Fruit fly (Drosophila melanogaster) S2 (cell line): ENCODE measurements around the gene CG14655.

Experiments used
- CG8478 ChIP-seq: fragments of >200 bp; optimal IDR thresholded peaks from 2 replicates; lab custom pipeline; 2018
- CTCF ChIP-seq, 2 experiments: fragments of >200 bp; optimal IDR thresholded peaks; 2 replicates each; lab custom pipeline; 2018

DNA sequence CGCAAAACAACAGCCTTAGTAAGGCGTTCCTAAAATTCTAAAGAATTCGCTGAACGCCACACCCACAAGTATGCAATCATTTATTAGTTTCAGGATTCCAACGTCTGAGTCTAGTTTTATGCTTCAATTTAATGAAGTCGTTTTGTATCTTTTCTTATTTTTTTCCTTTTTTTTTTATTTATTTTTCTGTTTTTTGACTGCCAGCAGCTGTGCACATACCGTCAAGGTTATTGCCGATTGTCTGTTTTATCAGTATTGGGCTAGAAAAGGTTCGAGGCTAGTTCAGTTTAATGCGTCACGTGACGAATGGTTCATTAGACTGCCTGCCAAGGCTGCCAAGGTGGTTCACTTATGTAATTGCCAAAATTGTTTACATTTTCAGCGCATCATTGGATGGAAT is 18.7 kb downstream of the CG14655 start:
- TF ChIP-seq CTCF (optimal IDR thresholded peaks at IDR 0.05; lab: Kevin White, UChicago) (no peak), CG8478 (lab: Kevin White, UChicago) (no peak)
